Worm (Caenorhabditis elegans): Measurements from ENCODE around the gene toe-2.

DNA sequence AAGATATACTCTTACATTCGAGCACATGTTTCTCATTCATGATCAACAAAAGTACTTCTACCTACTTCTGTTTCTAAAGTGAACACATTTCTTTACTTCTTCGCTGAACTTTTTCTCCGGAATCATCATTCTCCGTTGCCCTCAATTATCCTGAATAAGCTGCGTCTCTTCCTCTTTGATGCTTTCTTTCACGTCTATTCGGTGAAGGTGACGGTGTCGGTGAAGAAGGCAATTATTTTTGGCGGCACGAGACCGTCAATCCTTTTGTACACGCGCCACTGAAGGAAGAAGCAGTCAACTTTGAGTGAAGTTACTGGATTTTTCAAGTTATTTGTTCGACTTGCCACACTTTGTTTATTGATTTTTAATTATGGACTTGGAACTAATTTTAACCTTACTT lies 10.3 kb upstream of the toe-2 start, which contains the start of gene abch-1:
- TF ChIP-seq snpc-4 (tag; optimal IDR thresholded peaks at IDR 0.05): no peak
- no peak for TF ChIP-seq ztf-11 (tag; optimal IDR thresholded peaks at IDR 0.05)
- TF ChIP-seq pha-4 (tag; optimal IDR thresholded peaks at IDR 0.05): no peak
- no peak for TF ChIP-seq sptf-1 (tag; optimal IDR thresholded peaks at IDR 0.05)

Measured in whole organism, mixed stage, embryonic.